Fruit fly (Drosophila melanogaster) whole organism, embryonic: ENCODE data around the gene NimB3.

Experiments
- BEAF-32 ChIP-seq: fragments of 200-800 bp; sonication (Bioruptor generic); optimal IDR thresholded peaks from 3 replicates; lab custom pipeline; 2017; ENCODE audit warnings: missing biosample characterization, missing genetic modification characterization, mild to moderate bottlenecking, moderate library complexity, missing genetic modification reagents
- CG10209 ChIP-seq: fragments of 200-800 bp; sonication (Bioruptor generic); optimal IDR thresholded peaks from 3 replicates; lab custom pipeline; 2017; ENCODE audit warnings: missing biosample characterization, mild to moderate bottlenecking, missing genetic modification characterization, missing genetic modification reagents
- CG10267 ChIP-seq: fragments of 200-800 bp; sonication (Bioruptor generic); optimal IDR thresholded peaks from 2 replicates; lab custom pipeline; 2018; ENCODE audit warnings: missing biosample characterization, mild to moderate bottlenecking, missing genetic modification characterization, moderate library complexity
- CG11456 ChIP-seq: fragments of 200-800 bp; sonication (Bioruptor generic); IDR thresholded peaks from 3 replicates; pipeline ENCODE4 v1.3.6; 2022; ENCODE audit warnings: missing biosample characterization, missing genetic modification characterization
- CG12104 ChIP-seq: fragments of 200-800 bp; sonication (Bioruptor generic); optimal IDR thresholded peaks from 3 replicates; lab custom pipeline; 2016; ENCODE audit warnings: missing biosample characterization, missing genetic modification characterization
- CG12155 ChIP-seq: fragments of 200-800 bp; sonication (Bioruptor generic); optimal IDR thresholded peaks from 3 replicates; lab custom pipeline; 2016; ENCODE audit warnings: missing biosample characterization, missing genetic modification characterization
- CG13123 ChIP-seq: fragments of 200-800 bp; sonication (Bioruptor generic); optimal IDR thresholded peaks from 2 replicates; lab custom pipeline; 2016; ENCODE audit warnings: missing biosample characterization, missing genetic modification characterization
- CG15696 ChIP-seq: fragments of 200-800 bp; sonication (Bioruptor generic); optimal IDR thresholded peaks from 2 replicates; lab custom pipeline; 2019; ENCODE audit warnings: missing biosample characterization, mild to moderate bottlenecking, missing genetic modification characterization, moderate library complexity
- CG17912 ChIP-seq: fragments of 200-800 bp; sonication (Bioruptor generic); optimal IDR thresholded peaks from 2 replicates; lab custom pipeline; 2018; ENCODE audit warnings: missing biosample characterization, mild to moderate bottlenecking, missing genetic modification characterization
- CG1832 ChIP-seq: fragments of 200-800 bp; sonication (Bioruptor generic); optimal IDR thresholded peaks from 2 replicates; lab custom pipeline; 2017; ENCODE audit warnings: missing biosample characterization, mild to moderate bottlenecking, missing genetic modification characterization, inconsistent platforms
- CG18476 ChIP-seq: fragments of 200-800 bp; sonication (Bioruptor generic); optimal IDR thresholded peaks from 2 replicates; lab custom pipeline; 2016; ENCODE audit warnings: missing biosample characterization, mild to moderate bottlenecking, missing genetic modification characterization
- CG2129 ChIP-seq: fragments of 200-800 bp; sonication (Bioruptor generic); IDR thresholded peaks from 2 replicates; pipeline ENCODE4 v1.3.6; 2022; ENCODE audit warnings: missing biosample characterization, missing genetic modification characterization; ENCODE audit not compliant: partially characterized antibody
- CG3995 ChIP-seq: fragments of 200-800 bp; sonication (Bioruptor generic); optimal IDR thresholded peaks from 3 replicates; lab custom pipeline; 2016; ENCODE audit warnings: missing biosample characterization, missing genetic modification characterization
- CG4617 ChIP-seq: fragments of 200-800 bp; sonication (Bioruptor generic); optimal IDR thresholded peaks from 3 replicates; lab custom pipeline; 2016; ENCODE audit warnings: missing biosample characterization, missing genetic modification characterization, borderline replicate concordance
- CG9727 ChIP-seq: fragments of 200-800 bp; sonication (Bioruptor generic); optimal IDR thresholded peaks from 3 replicates; lab custom pipeline; 2017; ENCODE audit warnings: missing biosample characterization, mild to moderate bottlenecking, missing genetic modification characterization
- CHES-1-like ChIP-seq: fragments of 200-800 bp; sonication (Bioruptor generic); optimal IDR thresholded peaks from 2 replicates; lab custom pipeline; 2016; ENCODE audit warnings: missing biosample characterization, missing genetic modification characterization
- CoRest ChIP-seq: fragments of 200-800 bp; sonication (Bioruptor generic); optimal IDR thresholded peaks from 3 replicates; lab custom pipeline; 2018; ENCODE audit warnings: missing biosample characterization, mild to moderate bottlenecking, missing genetic modification characterization, moderate library complexity
- HmgD ChIP-seq: fragments of 200-800 bp; sonication (Bioruptor generic); optimal IDR thresholded peaks from 3 replicates; lab custom pipeline; 2016; ENCODE audit warnings: missing biosample characterization, missing genetic modification characterization
- Kr ChIP-seq: fragments of 200-800 bp; sonication (Bioruptor generic); optimal IDR thresholded peaks from 2 replicates; lab custom pipeline; 2017; ENCODE audit warnings: missing biosample characterization, mild to moderate bottlenecking, missing genetic modification characterization
- Lhr ChIP-seq: fragments of 200-800 bp; sonication (Bioruptor generic); optimal IDR thresholded peaks from 3 replicates; lab custom pipeline; 2017; ENCODE audit warnings: mild to moderate bottlenecking, missing biosample characterization, missing genetic modification reagents, missing genetic modification characterization
- NC2β ChIP-seq: fragments of 200-800 bp; sonication (Bioruptor generic); optimal IDR thresholded peaks from 2 replicates; lab custom pipeline; 2016; ENCODE audit warnings: missing biosample characterization, missing genetic modification characterization
- NfI ChIP-seq: fragments of 200-800 bp; sonication (Bioruptor generic); optimal IDR thresholded peaks from 3 replicates; lab custom pipeline; 2018; ENCODE audit warnings: missing biosample characterization, mild to moderate bottlenecking, missing genetic modification characterization, moderate library complexity
- Oli ChIP-seq: fragments of 200-800 bp; sonication (Bioruptor generic); optimal IDR thresholded peaks from 2 replicates; lab custom pipeline; 2018; ENCODE audit warnings: missing biosample characterization, mild to moderate bottlenecking, missing genetic modification characterization, moderate library complexity
- Pdp1 ChIP-seq, 2 experiments: fragments of 200-800 bp; sonication (Bioruptor generic); optimal IDR thresholded peaks; 3 replicates each; lab custom pipeline; 2016; ENCODE audit warnings: missing biosample characterization in 2 of 2, missing genetic modification characterization in 2 of 2, mild to moderate bottlenecking in 1 of 2, moderate library complexity in 1 of 2
- Ssrp ChIP-seq: fragments of 200-800 bp; sonication (Bioruptor generic); optimal IDR thresholded peaks from 2 replicates; lab custom pipeline; 2018; ENCODE audit warnings: missing biosample characterization, mild to moderate bottlenecking, missing genetic modification characterization, moderate library complexity
- Tbp ChIP-seq: fragments of >200 bp; optimal IDR thresholded peaks from 2 replicates; lab custom pipeline; 2018; ENCODE audit warnings: missing biosample characterization, missing genetic modification characterization
- abd-A ChIP-seq: fragments of 200-800 bp; sonication (Bioruptor generic); optimal IDR thresholded peaks from 3 replicates; lab custom pipeline; 2019; ENCODE audit warnings: missing biosample characterization, mild to moderate bottlenecking, missing genetic modification characterization, moderate library complexity
- bcd ChIP-seq: fragments of 200-800 bp; sonication (Bioruptor generic); optimal IDR thresholded peaks from 2 replicates; lab custom pipeline; 2017; ENCODE audit warnings: missing biosample characterization, mild to moderate bottlenecking, missing genetic modification characterization
- br ChIP-seq: fragments of >200 bp; optimal IDR thresholded peaks from 2 replicates; lab custom pipeline; 2017
- caup ChIP-seq: fragments of 200-800 bp; sonication (Bioruptor generic); optimal IDR thresholded peaks from 3 replicates; lab custom pipeline; 2017; ENCODE audit warnings: missing biosample characterization, mild to moderate bottlenecking, missing genetic modification characterization, moderate library complexity; ENCODE audit not compliant: severe bottlenecking
- ci ChIP-seq: fragments of 200-800 bp; sonication (Bioruptor generic); IDR thresholded peaks from 3 replicates; pipeline ENCODE4 v1.3.6; 2022; ENCODE audit warnings: missing biosample characterization, missing genetic modification characterization
- da ChIP-seq: fragments of 200-800 bp; sonication (Bioruptor generic); optimal IDR thresholded peaks from 2 replicates; lab custom pipeline; 2016; ENCODE audit warnings: missing biosample characterization, missing genetic modification characterization
- dmrt11E ChIP-seq: fragments of 200-800 bp; sonication (Bioruptor generic); optimal IDR thresholded peaks from 3 replicates; lab custom pipeline; 2018; ENCODE audit warnings: missing biosample characterization, mild to moderate bottlenecking, missing genetic modification characterization, moderate library complexity
- fd64A ChIP-seq: fragments of 200-800 bp; sonication (Bioruptor generic); optimal IDR thresholded peaks from 3 replicates; lab custom pipeline; 2018; ENCODE audit warnings: missing biosample characterization, mild to moderate bottlenecking, missing genetic modification characterization
- gsb ChIP-seq: fragments of 200-800 bp; sonication (Bioruptor generic); IDR thresholded peaks from 2 replicates; pipeline ENCODE4 v1.3.6; 2022; ENCODE audit warnings: missing biosample characterization, missing genetic modification characterization
- gsb-n ChIP-seq: fragments of 200-800 bp; sonication (Bioruptor generic); optimal IDR thresholded peaks from 3 replicates; lab custom pipeline; 2018; ENCODE audit warnings: missing biosample characterization, mild to moderate bottlenecking, missing genetic modification characterization
- gt ChIP-seq: fragments of 200-800 bp; sonication (Bioruptor generic); IDR thresholded peaks from 2 replicates; pipeline ENCODE4 v1.3.6; 2022; ENCODE audit warnings: missing biosample characterization, missing genetic modification characterization
- h ChIP-seq: fragments of >200 bp; optimal IDR thresholded peaks from 2 replicates; lab custom pipeline; 2017
- ham ChIP-seq: fragments of 200-800 bp; sonication (Bioruptor generic); IDR thresholded peaks from 2 replicates; pipeline ENCODE4 v1.3.6; 2022; ENCODE audit warnings: missing biosample characterization, missing genetic modification characterization
- ind ChIP-seq: fragments of 200-800 bp; sonication (Bioruptor generic); optimal IDR thresholded peaks from 3 replicates; lab custom pipeline; 2016; ENCODE audit warnings: missing biosample characterization, missing genetic modification characterization
- kni ChIP-seq: fragments of 200-800 bp; sonication (Bioruptor generic); optimal IDR thresholded peaks from 3 replicates; lab custom pipeline; 2017; ENCODE audit warnings: mild to moderate bottlenecking, missing biosample characterization, missing genetic modification reagents, missing genetic modification characterization
- lilli ChIP-seq: fragments of 200-800 bp; sonication (Bioruptor generic); optimal IDR thresholded peaks from 3 replicates; lab custom pipeline; 2016; ENCODE audit warnings: missing biosample characterization, missing genetic modification characterization
- nerfin-1 ChIP-seq: fragments of 200-800 bp; sonication (Bioruptor generic); optimal IDR thresholded peaks from 3 replicates; lab custom pipeline; 2019; ENCODE audit warnings: missing biosample characterization, mild to moderate bottlenecking, missing genetic modification characterization, moderate library complexity
- pfk ChIP-seq: fragments of 200-800 bp; sonication (Bioruptor generic); optimal IDR thresholded peaks from 2 replicates; lab custom pipeline; 2018; ENCODE audit warnings: missing biosample characterization, mild to moderate bottlenecking, missing genetic modification characterization, moderate library complexity
- phol ChIP-seq: fragments of 200-800 bp; sonication (Bioruptor generic); optimal IDR thresholded peaks from 3 replicates; lab custom pipeline; 2018; ENCODE audit warnings: missing biosample characterization, mild to moderate bottlenecking, missing genetic modification characterization, moderate library complexity
- sens ChIP-seq: fragments of 200-800 bp; sonication (Bioruptor generic); peaks from one replicate; lab custom pipeline; 2016; ENCODE audit warnings: missing biosample characterization, missing genetic modification characterization
- slou ChIP-seq: fragments of 200-800 bp; sonication (Bioruptor generic); optimal IDR thresholded peaks from 3 replicates; lab custom pipeline; 2016; ENCODE audit warnings: missing biosample characterization, missing genetic modification characterization
- sna ChIP-seq: fragments of 200-800 bp; sonication (Bioruptor generic); IDR thresholded peaks from 2 replicates; pipeline ENCODE4 v1.3.6; 2022; ENCODE audit warnings: missing biosample characterization, missing genetic modification characterization; ENCODE audit not compliant: partially characterized antibody
- tll ChIP-seq, 2 experiments: fragments of 200-800 bp in 1 of 2; fragments of >200 bp in 1 of 2; sonication (Bioruptor generic) in 1 of 2; optimal IDR thresholded peaks; 2 replicates each; lab custom pipeline; 2017 to 2019; ENCODE audit warnings: missing biosample characterization in 2 of 2, missing genetic modification characterization in 2 of 2, mild to moderate bottlenecking in 1 of 2, moderate library complexity in 1 of 2
- wek ChIP-seq: fragments of 200-800 bp; sonication (Bioruptor generic); optimal IDR thresholded peaks from 3 replicates; lab custom pipeline; 2018; ENCODE audit warnings: missing biosample characterization, mild to moderate bottlenecking, missing genetic modification characterization, moderate library complexity

The NimB3 gene

dm6 chr2L:14011591-14012303 lies 44.0 kb upstream of the NimB3 start (continued):
- TF ChIP-seq CG1832 (GFP tag; lab: Kevin White, UChicago) (no peak), NC2β (GFP tag; lab: Kevin White, UChicago) (no peak), da (GFP tag; lab: Kevin White, UChicago) (no peak), wek (GFP tag; lab: Kevin White, UChicago) (no peak), HmgD (GFP tag; lab: Kevin White, UChicago) (no peak), CG2129 (no peak), br (no peak), Lhr (GFP tag; lab: Kevin White, UChicago) (peak; percentile 4), abd-A (no peak), gsb (GFP tag; lab: Robert Waterston, UW) (no peak), CG11456 (GFP tag; lab: Robert Waterston, UW) (peak; percentile 83), slou (no peak), pfk (GFP tag; lab: Kevin White, UChicago) (no peak), NfI (GFP tag; lab: Kevin White, UChicago) (no peak), fd64A (GFP tag; lab: Kevin White, UChicago) (no peak), Ssrp (tag; lab: Kevin White, UChicago) (no peak), CHES-1-like (GFP tag; lab: Kevin White, UChicago) (no peak), CG10209 (GFP tag; lab: Kevin White, UChicago) (no peak), CoRest (tag; lab: Kevin White, UChicago) (peak; percentile 33), CG13123 (no peak), CG4617 (GFP tag; lab: Kevin White, UChicago) (no peak), CG10267 (no peak), CG3995 (no peak), kni (no peak), gt (GFP tag; lab: Robert Waterston, UW) (no peak), dmrt11E (tag; lab: Kevin White, UChicago) (no peak), ham (GFP tag; lab: Robert Waterston, UW) (no peak), h (no peak), caup (GFP tag; lab: Kevin White, UChicago) (no peak), lilli (peak; percentile 51), Oli (peak; percentile 15), CG12104 (no peak), Kr (GFP tag; lab: Kevin White, UChicago) (no peak), CG17912 (GFP tag; lab: Kevin White, UChicago) (no peak), Pdp1 (GFP tag; optimal IDR thresholded peaks at IDR 0.05; lab: Kevin White, UChicago) (peak in 1 of 2 experiments; percentile 56), Tbp (GFP tag; lab: Kevin White, UChicago) (no peak), ind (GFP tag; lab: Kevin White, UChicago) (peak; percentile 13), sens (GFP tag; lab: Kevin White, UChicago) (peak; percentile 7), sna (GFP tag; lab: Robert Waterston, UW) (no peak), tll (GFP tag; optimal IDR thresholded peaks at IDR 0.05; lab: Kevin White, UChicago) (no peak), ci (GFP tag; lab: Robert Waterston, UW) (peak; percentile 65; the same call in 2 of the 3 replicates), CG15696 (no peak), BEAF-32 (no peak), phol (tag; lab: Kevin White, UChicago) (no peak), CG9727 (GFP tag; lab: Kevin White, UChicago) (no peak), bcd (GFP tag; lab: Kevin White, UChicago) (peak; percentile 43), CG18476 (GFP tag; lab: Kevin White, UChicago) (no peak), CG12155 (GFP tag; lab: Kevin White, UChicago) (peak; percentile 36), nerfin-1 (tag; lab: Kevin White, UChicago) (no peak), gsb-n (no peak)
